Worm (Caenorhabditis elegans): ENCODE measurements around the gene pqn-65.

Gene pqn-65

ce11 chrX:4585579-4585978, 33.9 kb downstream of the pqn-65 start, which contains the start of gene C05E11.7:
C05E11.7 (minus strand) TSS chrX:4585679.
- TF ChIP-seq F10E7.11 (tag; optimal IDR thresholded peaks at IDR 0.05), result no peak
- no peak for TF ChIP-seq pbrm-1 (GFP tag; IDR thresholded peaks at IDR 0.05)
- no peak for TF ChIP-seq snpc-3.4 (tag; optimal IDR thresholded peaks at IDR 0.05)
- no peak for TF ChIP-seq unc-62 (GFP tag; optimal IDR thresholded peaks at IDR 0.05)
- no peak for TF ChIP-seq lag-1 (GFP tag; IDR thresholded peaks at IDR 0.05)
- TF ChIP-seq T26A5.8 (tag; optimal IDR thresholded peaks at IDR 0.05), result no peak
- no peak for TF ChIP-seq rpc-1 (optimal IDR thresholded peaks at IDR 0.05)
- no peak for TF ChIP-seq rpc-1 (tag; optimal IDR thresholded peaks at IDR 0.05)
- no peak for TF ChIP-seq aptf-3 (GFP tag; IDR thresholded peaks at IDR 0.05)
- TF ChIP-seq lin-26 (GFP tag; IDR thresholded peaks at IDR 0.05), result no peak
- TF ChIP-seq lin-54 (GFP tag; optimal IDR thresholded peaks at IDR 0.05), result no peak
- no peak for TF ChIP-seq attf-6 (GFP tag; IDR thresholded peaks at IDR 0.05)

- no peak for TF ChIP-seq mel-28 (tag; optimal IDR thresholded peaks at IDR 0.05; ENCODE audit: borderline replicate concordance)
- no peak for TF ChIP-seq ztf-26 (tag; optimal IDR thresholded peaks at IDR 0.05)
Observed at ce11 chrX:4578581-4578980, 40.9 kb downstream of the pqn-65 start.

DNA sequence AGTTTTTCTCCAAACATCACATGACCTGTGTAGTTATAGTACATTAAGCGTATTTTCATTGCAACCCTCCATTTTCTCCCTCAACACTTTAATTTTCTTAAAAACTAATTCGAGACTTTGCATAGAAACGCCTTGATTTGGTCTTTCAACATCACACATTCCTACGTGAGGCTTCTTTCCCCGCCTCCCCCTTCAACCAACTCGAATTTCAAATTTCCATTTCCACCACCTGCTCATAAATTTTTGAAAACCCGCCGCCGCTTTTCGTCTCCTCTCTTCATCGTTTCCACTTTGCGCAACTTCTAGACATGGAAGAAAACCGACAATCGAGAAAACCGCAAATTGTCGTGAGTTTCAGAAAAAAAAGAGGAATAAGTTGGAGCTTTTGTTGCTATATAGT, 41.5 kb downstream of the pqn-65 start, which contains the start of gene C05E11.3:
Gene C05E11.3 (plus strand): TSS at position 301 of the 400 bp plus-strand sequence.
- TF ChIP-seq hrde-1 (tag; optimal IDR thresholded peaks at IDR 0.05; ENCODE audit: borderline replicate concordance) (no peak), dpl-1 (GFP tag; optimal IDR thresholded peaks at IDR 0.05) (no peak), ceh-100 (GFP tag; IDR thresholded peaks at IDR 0.05) (no peak), nhr-27 (tag; optimal IDR thresholded peaks at IDR 0.05) (no peak)

DNA sequence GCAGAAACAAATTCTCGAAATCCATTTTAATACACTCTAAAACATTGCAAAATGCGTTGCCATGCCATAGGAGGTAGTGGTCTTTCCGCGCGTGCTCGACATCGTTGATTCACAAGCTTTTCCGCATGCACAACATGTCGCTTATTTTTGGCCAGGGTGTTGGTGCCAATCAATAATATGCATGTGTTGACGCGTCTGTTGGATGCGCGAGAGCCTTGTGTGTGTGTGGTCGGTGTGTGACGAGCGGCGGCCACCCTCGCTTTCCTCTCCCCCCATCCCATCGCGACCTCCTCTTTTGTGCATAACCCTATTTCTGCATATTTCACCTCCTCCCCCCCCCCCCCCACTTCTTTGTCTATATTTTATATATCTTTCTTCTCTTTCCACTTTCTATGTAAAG, 43.2 kb downstream of the pqn-65 start:
- TF ChIP-seq attf-5 (GFP tag; optimal IDR thresholded peaks at IDR 0.05) (no peak), sptf-2 (GFP tag; optimal IDR thresholded peaks at IDR 0.05) (no peak), Y95B8A.8 (GFP tag; IDR thresholded peaks at IDR 0.05) (no peak)

- TF ChIP-seq lin-26 (GFP tag; IDR thresholded peaks at IDR 0.05) (no peak), Y56A3A.18 (GFP tag; IDR thresholded peaks at IDR 0.05) (no peak), ceh-58 (GFP tag; IDR thresholded peaks at IDR 0.05) (no peak), F39B2.1 (GFP tag; IDR thresholded peaks at IDR 0.05) (no peak), atf-7 (tag; optimal IDR thresholded peaks at IDR 0.05) (no peak), nhr-27 (tag; optimal IDR thresholded peaks at IDR 0.05) (no peak), rcor-1 (GFP tag; IDR thresholded peaks at IDR 0.05) (no peak), sptf-2 (GFP tag; optimal IDR thresholded peaks at IDR 0.05) (no peak), snpc-1.3 (tag; optimal IDR thresholded peaks at IDR 0.05; ENCODE audit: insufficient read depth) (no peak), lag-1 (GFP tag; IDR thresholded peaks at IDR 0.05) (no peak), hlh-26 (GFP tag; conservative IDR thresholded peaks at IDR 0.05) (no peak), lin-40 (tag; optimal IDR thresholded peaks at IDR 0.05) (no peak), F23B12.7 (tag; optimal IDR thresholded peaks at IDR 0.05; ENCODE audit: insufficient read depth) (no peak), pbrm-1 (GFP tag; IDR thresholded peaks at IDR 0.05) (no peak)
Observed at ce11 chrX:4574873-4575272, 44.6 kb downstream of the pqn-65 start.

DNA sequence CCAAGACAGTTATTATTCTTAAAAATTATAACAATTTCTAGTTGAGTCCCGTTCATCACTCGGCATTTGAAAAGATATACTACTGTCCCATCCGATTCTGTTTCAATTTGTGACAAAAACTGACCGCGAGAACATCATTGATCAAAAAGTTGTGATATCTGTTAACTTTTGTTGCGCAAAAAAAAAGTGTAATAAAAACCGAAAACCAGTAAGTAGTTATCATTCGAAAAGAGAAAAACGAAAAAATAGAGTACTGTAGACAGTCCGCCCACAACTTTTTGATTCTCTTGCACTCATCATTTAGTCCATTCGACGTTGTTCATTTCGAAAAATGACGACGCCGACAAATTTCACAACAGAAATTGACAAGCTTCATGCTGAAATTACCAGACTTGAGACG, 48.3 kb downstream of the pqn-65 start, which contains the start of gene amt-1:
Gene amt-1 (plus strand): TSS at position 301 of the 400 bp plus-strand sequence.
- TF ChIP-seq rcor-1 (GFP tag; IDR thresholded peaks at IDR 0.05) (no peak), F10E7.11 (tag; optimal IDR thresholded peaks at IDR 0.05) (no peak)
